Fruit fly (Drosophila melanogaster) whole organism, embryonic: ENCODE data around the gene CG33269.

ENCODE experiments used
- Adf1 ChIP-seq: fragments of 200-800 bp; sonication (Bioruptor generic); IDR thresholded peaks from 2 replicates; pipeline ENCODE4 v1.3.6; 2022; ENCODE audit warnings: missing biosample characterization, missing genetic modification characterization
- Awh ChIP-seq: fragments of 200-800 bp; sonication (Bioruptor generic); IDR thresholded peaks from 2 replicates; pipeline ENCODE4, ENCODE4 v1.3.6; 2022; ENCODE audit warnings: missing biosample characterization, missing genetic modification characterization
- Bdp1 ChIP-seq: fragments of 200-800 bp; sonication (Bioruptor generic); optimal IDR thresholded peaks from 3 replicates; lab custom pipeline; 2016; ENCODE audit warnings: missing biosample characterization, missing genetic modification characterization
- Bgb ChIP-seq: fragments of 200-800 bp; sonication (Bioruptor generic); IDR thresholded peaks from 2 replicates; pipeline ENCODE4 v1.3.6; 2022; ENCODE audit warnings: missing biosample characterization, missing genetic modification characterization; ENCODE audit not compliant: partially characterized antibody
- CG11247 ChIP-seq: fragments of 200-800 bp; sonication (Bioruptor generic); IDR thresholded peaks from 2 replicates; pipeline ENCODE4 v1.3.6; 2022; ENCODE audit warnings: missing biosample characterization, missing genetic modification characterization
- CG13287 ChIP-seq: fragments of 200-800 bp; sonication (Bioruptor generic); IDR thresholded peaks from 2 replicates; pipeline ENCODE4 v1.3.6; 2022; ENCODE audit warnings: missing biosample characterization, missing genetic modification characterization; ENCODE audit not compliant: partially characterized antibody
- CG17328 ChIP-seq: fragments of 200-800 bp; sonication (Bioruptor generic); IDR thresholded peaks from 2 replicates; pipeline ENCODE4 v1.3.6; 2022; ENCODE audit warnings: missing biosample characterization, missing genetic modification characterization
- CG17612 ChIP-seq: fragments of 200-800 bp; sonication (Bioruptor generic); IDR thresholded peaks from 2 replicates; pipeline ENCODE4 v1.3.6; 2022; ENCODE audit warnings: missing biosample characterization, missing genetic modification characterization
- CG17802 ChIP-seq: fragments of 200-800 bp; sonication (Bioruptor generic); optimal IDR thresholded peaks from 2 replicates; lab custom pipeline; 2018; ENCODE audit warnings: missing biosample characterization, mild to moderate bottlenecking, missing genetic modification characterization, moderate library complexity
- CG17912 ChIP-seq: fragments of 200-800 bp; sonication (Bioruptor generic); optimal IDR thresholded peaks from 2 replicates; lab custom pipeline; 2018; ENCODE audit warnings: missing biosample characterization, mild to moderate bottlenecking, missing genetic modification characterization
- CG18619 ChIP-seq: fragments of 200-800 bp; sonication (Bioruptor generic); optimal IDR thresholded peaks from 3 replicates; lab custom pipeline; 2017; ENCODE audit warnings: missing biosample characterization, mild to moderate bottlenecking, missing genetic modification characterization
- CG2875 ChIP-seq: fragments of 200-800 bp; sonication (Bioruptor generic); optimal IDR thresholded peaks from 2 replicates; lab custom pipeline; 2017; ENCODE audit warnings: missing biosample characterization, mild to moderate bottlenecking, missing genetic modification characterization, missing genetic modification reagents
- CG32767 ChIP-seq: fragments of 200-800 bp; sonication (Bioruptor generic); IDR thresholded peaks from 2 replicates; pipeline ENCODE4 v1.3.6; 2022; ENCODE audit warnings: missing biosample characterization, missing genetic modification characterization
- CG4404 ChIP-seq: fragments of 200-800 bp; sonication (Bioruptor generic); IDR thresholded peaks from 2 replicates; pipeline ENCODE4 v1.3.6; 2022; ENCODE audit warnings: missing biosample characterization, missing genetic modification characterization
- CG7745 ChIP-seq: fragments of 200-800 bp; sonication (Bioruptor generic); optimal IDR thresholded peaks from 2 replicates; lab custom pipeline; 2018; ENCODE audit warnings: missing biosample characterization, mild to moderate bottlenecking, missing genetic modification characterization, moderate library complexity
- CG7786 ChIP-seq: fragments of 200-800 bp; sonication (Bioruptor generic); optimal IDR thresholded peaks from 2 replicates; lab custom pipeline; 2016; ENCODE audit warnings: missing biosample characterization, missing genetic modification characterization
- CG9932 ChIP-seq: fragments of 200-800 bp; sonication (Bioruptor generic); IDR thresholded peaks from 2 replicates; pipeline ENCODE4 v1.3.6; 2022; ENCODE audit warnings: missing biosample characterization, missing genetic modification characterization
- Drgx ChIP-seq: fragments of 200-800 bp; sonication (Bioruptor generic); IDR thresholded peaks from 2 replicates; pipeline ENCODE4 v1.3.6; 2022; ENCODE audit warnings: missing biosample characterization, missing genetic modification characterization
- Eip74EF ChIP-seq, 2 experiments: fragments of 200-800 bp in 1 of 2; fragments of >200 bp in 1 of 2; sonication (Bioruptor generic) in 1 of 2; optimal IDR thresholded peaks; 2 replicates each; lab custom pipeline; 2017 to 2019; ENCODE audit warnings: missing biosample characterization in 2 of 2, missing genetic modification characterization in 2 of 2, mild to moderate bottlenecking in 1 of 2, moderate library complexity in 1 of 2
- Ets65A ChIP-seq: fragments of 200-800 bp; sonication (Bioruptor generic); peaks from one replicate; lab custom pipeline; 2016; ENCODE audit warnings: missing biosample characterization, missing genetic modification characterization
- Hr39 ChIP-seq: fragments of >200 bp; optimal IDR thresholded peaks from 2 replicates; lab custom pipeline; 2017
- Med ChIP-seq: fragments of 200-800 bp; sonication (Bioruptor generic); peaks from one replicate; lab custom pipeline; 2016; ENCODE audit warnings: missing biosample characterization, missing genetic modification characterization, mild to moderate bottlenecking, inconsistent platforms, moderate library complexity
- Mes4 ChIP-seq: fragments of 200-800 bp; sonication (Bioruptor generic); optimal IDR thresholded peaks from 2 replicates; lab custom pipeline; 2016; ENCODE audit warnings: missing biosample characterization, missing genetic modification characterization
- Side ChIP-seq: fragments of 200-800 bp; sonication (Bioruptor generic); optimal IDR thresholded peaks from 2 replicates; lab custom pipeline; 2016; ENCODE audit warnings: missing biosample characterization, missing genetic modification characterization
- Xrp1 ChIP-seq: fragments of 200-800 bp; sonication (Bioruptor generic); IDR thresholded peaks from 2 replicates; pipeline ENCODE4 v1.3.6; 2022; ENCODE audit warnings: missing biosample characterization, missing genetic modification characterization
- YL-1 ChIP-seq: fragments of 200-800 bp; sonication (Bioruptor generic); optimal IDR thresholded peaks from 3 replicates; lab custom pipeline; 2017; ENCODE audit warnings: missing biosample characterization, mild to moderate bottlenecking, missing genetic modification characterization
- abd-A ChIP-seq: fragments of 200-800 bp; sonication (Bioruptor generic); optimal IDR thresholded peaks from 3 replicates; lab custom pipeline; 2019; ENCODE audit warnings: missing biosample characterization, mild to moderate bottlenecking, missing genetic modification characterization, moderate library complexity
- amos ChIP-seq: fragments of 200-800 bp; sonication (Bioruptor generic); IDR thresholded peaks from 2 replicates; pipeline ENCODE4 v1.3.6; 2022; ENCODE audit warnings: missing biosample characterization, missing genetic modification characterization; ENCODE audit not compliant: partially characterized antibody
- ap ChIP-seq: fragments of 200-800 bp; sonication (Bioruptor generic); IDR thresholded peaks from 2 replicates; pipeline ENCODE4 v1.3.6; 2022; ENCODE audit warnings: missing biosample characterization, missing genetic modification characterization
- ara ChIP-seq: fragments of 200-800 bp; sonication (Bioruptor generic); IDR thresholded peaks from 2 replicates; pipeline ENCODE4 v1.3.6; 2022; ENCODE audit warnings: missing biosample characterization, missing genetic modification characterization
- ash1 ChIP-seq: fragments of 200-800 bp; sonication (Bioruptor generic); optimal IDR thresholded peaks from 2 replicates; lab custom pipeline; 2018; ENCODE audit warnings: missing biosample characterization, mild to moderate bottlenecking, missing genetic modification characterization
- az2 ChIP-seq: fragments of 200-800 bp; sonication (Bioruptor generic); optimal IDR thresholded peaks from 3 replicates; lab custom pipeline; 2016; ENCODE audit warnings: missing biosample characterization, missing genetic modification characterization
- ci ChIP-seq: fragments of 200-800 bp; sonication (Bioruptor generic); IDR thresholded peaks from 3 replicates; pipeline ENCODE4 v1.3.6; 2022; ENCODE audit warnings: missing biosample characterization, missing genetic modification characterization
- crc ChIP-seq: fragments of 200-800 bp; sonication (Bioruptor generic); optimal IDR thresholded peaks from 2 replicates; lab custom pipeline; 2016; ENCODE audit warnings: missing biosample characterization, missing genetic modification characterization
- crol ChIP-seq: fragments of 200-800 bp; sonication (Bioruptor generic); IDR thresholded peaks from 2 replicates; pipeline ENCODE4 v1.3.6; 2022; ENCODE audit warnings: missing biosample characterization, missing genetic modification characterization
- grau ChIP-seq: fragments of 200-800 bp; optimal IDR thresholded peaks from 3 replicates; lab custom pipeline; 2019; ENCODE audit warnings: missing biosample characterization, mild to moderate bottlenecking, missing genetic modification characterization, moderate library complexity
- lov ChIP-seq, 2 experiments: fragments of 200-800 bp in 1 of 2; fragments of >200 bp in 1 of 2; sonication (Bioruptor generic) in 1 of 2; IDR thresholded peaks in 1 of 2; optimal IDR thresholded peaks in 1 of 2; 2 replicates in 1 of 2; 3 replicates in 1 of 2; pipeline versions ENCODE4 v1.3.6 to Lab custom; 2017 to 2022; ENCODE audit warnings: missing biosample characterization in 1 of 2, missing genetic modification characterization in 1 of 2
- onecut ChIP-seq: fragments of 200-800 bp; sonication (Bioruptor generic); IDR thresholded peaks from 2 replicates; pipeline ENCODE4 v1.3.6; 2022; ENCODE audit warnings: missing biosample characterization, missing genetic modification characterization
- slbo ChIP-seq: fragments of 200-800 bp; sonication (Bioruptor generic); IDR thresholded peaks from 2 replicates; pipeline ENCODE4 v1.3.6; 2022; ENCODE audit warnings: missing biosample characterization, missing genetic modification characterization
- so ChIP-seq: fragments of 200-800 bp; sonication (Bioruptor generic); IDR thresholded peaks from 3 replicates; pipeline ENCODE4 v1.3.6; 2022; ENCODE audit warnings: missing biosample characterization, missing genetic modification characterization
- ssp ChIP-seq: fragments of 200-800 bp; sonication (Bioruptor generic); IDR thresholded peaks from 2 replicates; pipeline ENCODE4 v1.3.6; 2022; ENCODE audit warnings: missing biosample characterization, missing genetic modification characterization
- trem ChIP-seq: fragments of 200-800 bp; optimal IDR thresholded peaks from 3 replicates; lab custom pipeline; 2019; ENCODE audit warnings: missing biosample characterization, mild to moderate bottlenecking, missing genetic modification characterization, moderate library complexity
- twi ChIP-seq: fragments of 200-800 bp; optimal IDR thresholded peaks from 2 replicates; lab custom pipeline; 2019; ENCODE audit warnings: missing biosample characterization, mild to moderate bottlenecking, missing genetic modification characterization, moderate library complexity

Gene CG33269

dm6 chr3L:11550359-11551056 lies 31.5 kb downstream of the CG33269 start (continued):
- TF ChIP-seq Eip74EF (GFP tag; optimal IDR thresholded peaks at IDR 0.05; lab: Kevin White, UChicago) (peak in 1 of 2 experiments; percentile 69), az2 (GFP tag; lab: Kevin White, UChicago) (no peak), CG13287 (GFP tag; lab: Robert Waterston, UW) (peak; percentile 6; the same call in 1 of the 2 replicates), CG11247 (no peak), Mes4 (GFP tag; lab: Kevin White, UChicago) (no peak), Bdp1 (GFP tag; lab: Kevin White, UChicago) (no peak), slbo (GFP tag; lab: Robert Waterston, UW) (peak; percentile 44; the same call in 1 of the 2 replicates), onecut (GFP tag; lab: Robert Waterston, UW) (no peak), CG9932 (GFP tag; lab: Robert Waterston, UW) (peak; percentile 29; the same call in 1 of the 2 replicates), CG32767 (GFP tag; lab: Robert Waterston, UW) (no peak), trem (tag; lab: Kevin White, UChicago) (no peak), Xrp1 (GFP tag; lab: Robert Waterston, UW) (no peak), Adf1 (GFP tag; lab: Robert Waterston, UW) (peak; percentile 21; the same call in 1 of the 2 replicates)

- TF ChIP-seq CG17802 (tag; lab: Kevin White, UChicago) (no peak), CG7745 (tag; lab: Kevin White, UChicago) (no peak), CG18619 (GFP tag; lab: Kevin White, UChicago) (no peak), ci (0 out of 3 replicates have a peak, but pooled peaks have one; percentile 24), amos (GFP tag; lab: Robert Waterston, UW) (no peak), CG17612 (GFP tag; lab: Robert Waterston, UW) (no peak), abd-A (tag; lab: Kevin White, UChicago) (no peak), CG4404 (GFP tag; lab: Robert Waterston, UW) (no peak), Hr39 (lab: Kevin White, UChicago) (peak; percentile 74), YL-1 (no peak), CG2875 (GFP tag; lab: Kevin White, UChicago) (no peak), CG17328 (GFP tag; lab: Robert Waterston, UW) (no peak), twi (no peak), Side (GFP tag; lab: Kevin White, UChicago) (no peak), Drgx (0 out of 2 replicates have a peak, but pooled peaks have one; percentile 28), ssp (no peak)
Observed at dm6 chr3L:11549432-11549831, 32.6 kb downstream of the CG33269 start.

- no peak for TF ChIP-seq CG7786 (GFP tag; lab: Kevin White, UChicago)
- TF ChIP-seq grau (tag; lab: Kevin White, UChicago), result no peak
- no peak for TF ChIP-seq Bgb (GFP tag; lab: Robert Waterston, UW)
- peak; percentile 27; the same call in 1 of the 2 replicates for TF ChIP-seq crol (GFP tag; lab: Robert Waterston, UW)
- no peak for TF ChIP-seq CG17912 (GFP tag; lab: Kevin White, UChicago)
- peak; percentile 18; the same call in 1 of the 2 replicates for TF ChIP-seq Awh (GFP tag; lab: Robert Waterston, UW)
- TF ChIP-seq Ets65A, result peak; percentile 52
- TF ChIP-seq lov (optimal IDR thresholded peaks at IDR 0.05; lab: Kevin White, UChicago), result no peak
- 0 out of 3 replicates have a peak, but pooled peaks have one; percentile 33 for TF ChIP-seq lov (GFP tag; IDR thresholded peaks at IDR 0.05; lab: Robert Waterston, UW)
- no peak for TF ChIP-seq ash1 (GFP tag; lab: Kevin White, UChicago)
- TF ChIP-seq so (GFP tag; lab: Robert Waterston, UW), result 0 out of 3 replicates have a peak, but pooled peaks have one; percentile 60
- TF ChIP-seq ara, result peak; percentile 25; the same call in 1 of the 2 replicates
- TF ChIP-seq Med, result peak; percentile 16
- no peak for TF ChIP-seq ap (GFP tag; lab: Robert Waterston, UW)
- TF ChIP-seq crc (GFP tag; lab: Kevin White, UChicago), result no peak
- TF ChIP-seq, all 482 proteins: peak for 7
Observed at dm6 chr3L:11548009-11548408, 34.0 kb downstream of the CG33269 start.
